Worm (Caenorhabditis elegans): ENCODE results near the gene C46A5.1.

DNA sequence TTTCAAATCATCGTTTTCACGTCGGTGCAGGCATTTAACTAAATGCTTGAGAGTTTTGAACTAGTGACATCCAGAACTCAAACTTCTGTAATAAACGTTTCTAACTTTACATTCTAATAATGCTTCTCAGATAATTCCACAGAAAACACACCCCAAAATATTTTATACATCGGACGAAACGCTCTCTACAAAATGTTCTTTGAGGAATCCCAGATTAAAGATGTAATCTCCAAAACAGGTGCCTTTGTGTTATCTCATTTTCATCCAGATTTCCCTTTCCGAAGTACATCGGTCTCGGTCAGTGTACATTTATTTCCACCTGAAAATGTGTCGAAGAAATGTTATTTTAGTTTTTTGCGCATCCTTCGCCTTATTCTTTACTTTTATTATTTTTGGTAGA lies 41.0 kb downstream of the C46A5.1 start, which contains the start of gene C33H5.2:
- TF ChIP-seq xbp-1 (tag; optimal IDR thresholded peaks at IDR 0.05): no peak
- no peak for TF ChIP-seq pqm-1 (tag; optimal IDR thresholded peaks at IDR 0.05)

Measured in whole organism, L1 larva.